Worm (Caenorhabditis elegans) whole organism, L4/young adult: ENCODE results near the gene ocr-3.

Experiments used
- W03F9.2 ChIP-seq: fragments of 150-350 bp; optimal IDR thresholded peaks from 2 replicates; lab custom pipeline; 2014; ENCODE audit warnings: missing biosample characterization, missing genetic modification characterization
- dao-5 ChIP-seq: sonication (generic microtip); optimal IDR thresholded peaks from 2 replicates; lab custom pipeline; 2016; ENCODE audit warnings: missing genotype, missing genetic modification characterization, moderate library complexity, missing compliant biosample characterization
- him-1 ChIP-seq: sonication (generic microtip); optimal IDR thresholded peaks from 2 replicates; lab custom pipeline; 2016; ENCODE audit warnings: missing genotype, missing genetic modification reagents, missing genetic modification characterization, missing compliant biosample characterization

ce11 chrX:15120545-15120944 lies 48.0 kb upstream of the ocr-3 start:
- TF ChIP-seq him-1 (tag; lab: Kevin White, UChicago) (no peak), W03F9.2 (tag; lab: Kevin White, UChicago) (no peak), dao-5 (no peak)
